Worm (Caenorhabditis elegans) whole organism, early embryonic: ENCODE measurements around the gene tftc-1.

Experiments
- B0310.2 ChIP-seq: sonication (generic microtip); optimal IDR thresholded peaks from 2 replicates; lab custom pipeline; 2016; ENCODE audit warnings: mild to moderate bottlenecking, missing genetic modification characterization, missing compliant biosample characterization
- ama-1 ChIP-seq: fragments of 150-350 bp; optimal IDR thresholded peaks from 2 replicates; lab custom pipeline; 2014
- hmbx-1 ChIP-seq: sonication (generic microtip); optimal IDR thresholded peaks from 2 replicates; lab custom pipeline; 2016; ENCODE audit warnings: mild to moderate bottlenecking, missing genetic modification characterization, missing compliant biosample characterization
- pes-1 ChIP-seq: fragments of 200-800 bp; sonication (Bioruptor generic); IDR thresholded peaks from 2 replicates; pipeline ENCODE4 v1.3.6; 2022; ENCODE audit warnings: missing genetic modification reagents, missing genetic modification characterization, missing compliant biosample characterization
- scrt-1 ChIP-seq: fragments of 200-800 bp; sonication (Bioruptor generic); IDR thresholded peaks from 2 replicates; pipeline ENCODE4 v1.3.6; 2022; ENCODE audit warnings: missing genetic modification characterization, missing compliant biosample characterization
- tbx-37 ChIP-seq: fragments of 200-800 bp; sonication (Bioruptor generic); conservative IDR thresholded peaks from 2 replicates; pipeline ENCODE4 v1.3.6; 2022; ENCODE audit warnings: missing genetic modification reagents, missing genetic modification characterization, missing compliant biosample characterization

DNA sequence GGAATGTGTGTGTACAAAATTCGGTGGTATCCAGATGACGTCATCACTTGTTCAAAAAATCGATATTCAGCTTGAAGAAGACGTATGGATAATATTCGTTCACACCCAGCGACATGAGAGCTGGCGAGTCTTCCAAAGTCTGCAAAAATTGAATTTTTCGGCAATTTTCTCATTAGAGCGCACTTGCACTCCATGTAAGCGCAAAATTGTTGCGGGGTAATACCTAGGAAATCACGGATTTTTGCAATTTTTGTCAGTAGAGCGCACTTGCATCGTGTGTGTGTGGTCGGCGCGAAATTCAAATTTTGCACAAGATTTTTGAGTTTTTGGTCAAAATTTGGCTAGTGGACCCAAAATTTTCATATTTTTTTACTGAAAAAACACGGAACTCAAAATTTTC, 40.9 kb upstream of the tftc-1 start:
- TF ChIP-seq tbx-37 (no peak), B0310.2 (tag; lab: Kevin White, UChicago) (no peak), pes-1 (GFP tag; lab: Robert Waterston, UW) (no peak), ama-1 (lab: Kevin White, UChicago) (no peak), scrt-1 (GFP tag; lab: Robert Waterston, UW) (no peak), hmbx-1 (tag; lab: Kevin White, UChicago) (no peak)
